Worm (Caenorhabditis elegans): ENCODE results near the gene ubc-9.

The ubc-9 gene

DNA sequence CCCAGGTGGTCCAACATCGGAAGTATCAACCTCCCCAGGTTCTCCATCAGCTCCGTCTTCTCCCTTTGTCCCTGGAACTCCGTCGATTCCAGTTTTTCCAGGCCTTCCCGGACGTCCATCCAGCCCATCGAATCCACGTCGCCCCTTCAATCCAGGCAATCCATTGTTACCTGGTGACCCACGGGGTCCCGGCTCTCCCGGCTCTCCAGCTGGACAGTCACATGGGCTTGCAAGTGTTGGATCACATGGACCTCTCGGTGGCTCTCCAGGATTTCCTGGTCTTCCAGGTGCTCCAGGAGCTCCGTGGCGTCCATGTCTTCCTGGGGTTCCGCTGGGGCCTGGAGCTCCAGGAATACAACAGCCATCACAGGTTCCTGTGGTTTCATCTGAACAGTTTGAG lies 42.2 kb upstream of the ubc-9 start:
- TF ChIP-seq ztf-18 (tag; optimal IDR thresholded peaks at IDR 0.05) (no peak), zfh-2 (GFP tag; conservative IDR thresholded peaks at IDR 0.05) (peak; percentile 91)

- TF ChIP-seq lag-1 (GFP tag; IDR thresholded peaks at IDR 0.05) (no peak), ceh-91 (GFP tag; IDR thresholded peaks at IDR 0.05) (no peak)
Observed at ce11 chrIV:4609568-4609967, 41.3 kb upstream of the ubc-9 start, which contains the start of gene col-110. Gene col-110 (minus strand): TSS chrIV:4609668.

- no peak for TF ChIP-seq ama-1 (optimal IDR thresholded peaks at IDR 0.05)
- TF ChIP-seq ama-1 (GFP tag; optimal IDR thresholded peaks at IDR 0.05), result no peak
- TF ChIP-seq B0019.2 (GFP tag; conservative IDR thresholded peaks at IDR 0.05), result no peak
- no peak for TF ChIP-seq snpc-1.1 (tag; optimal IDR thresholded peaks at IDR 0.05; ENCODE audit: insufficient read depth)
- no peak for TF ChIP-seq zfh-2 (GFP tag; conservative IDR thresholded peaks at IDR 0.05)
- no peak for TF ChIP-seq B0035.1 (tag; optimal IDR thresholded peaks at IDR 0.05)
- no peak for TF ChIP-seq Y95B8A.8 (GFP tag; IDR thresholded peaks at IDR 0.05)
- no peak for TF ChIP-seq dpff-1 (tag; optimal IDR thresholded peaks at IDR 0.05)
- no peak for TF ChIP-seq F23B12.7 (tag; optimal IDR thresholded peaks at IDR 0.05; ENCODE audit: insufficient read depth)
- no peak for TF ChIP-seq F22D6.2 (tag; optimal IDR thresholded peaks at IDR 0.05)
- TF ChIP-seq lin-40 (tag; optimal IDR thresholded peaks at IDR 0.05), result no peak
- no peak for TF ChIP-seq nfya-2 (GFP tag; IDR thresholded peaks at IDR 0.05)
- no peak for TF ChIP-seq akir-1 (GFP tag; optimal IDR thresholded peaks at IDR 0.05)
- TF ChIP-seq hsf-1 (GFP tag; IDR thresholded peaks at IDR 0.05), result no peak
- no peak for TF ChIP-seq xnd-1 (tag; optimal IDR thresholded peaks at IDR 0.05)
- TF ChIP-seq hlh-26 (GFP tag; conservative IDR thresholded peaks at IDR 0.05), result no peak
- no peak for TF ChIP-seq lin-35 (GFP tag; optimal IDR thresholded peaks at IDR 0.05)
Observed at ce11 chrIV:4611740-4612139, 39.1 kb upstream of the ubc-9 start.

ce11 chrIV:4612597-4612996 lies 38.2 kb upstream of the ubc-9 start:
- TF ChIP-seq gei-17 (GFP tag; optimal IDR thresholded peaks at IDR 0.05) (no peak), zim-3 (tag; optimal IDR thresholded peaks at IDR 0.05) (no peak)

DNA sequence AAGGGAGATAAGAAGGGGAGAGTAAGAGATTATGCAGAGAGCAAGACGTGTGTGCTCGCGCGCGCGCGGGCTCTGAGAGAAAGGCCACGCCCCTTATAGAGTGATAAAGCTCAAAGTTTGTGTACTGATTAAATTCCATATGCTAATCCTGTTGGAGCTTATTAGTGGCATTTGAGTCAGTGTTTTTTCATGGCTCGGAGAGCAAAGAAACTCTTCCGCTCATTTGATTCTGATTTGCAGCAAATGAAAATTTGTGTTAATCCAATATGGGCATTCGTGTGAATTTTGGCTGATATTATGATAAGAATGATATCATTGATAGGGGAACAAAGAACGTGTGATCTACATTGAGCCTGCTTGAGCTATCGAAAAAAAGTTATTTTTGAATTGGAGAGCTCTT lies 37.3 kb upstream of the ubc-9 start:
- TF ChIP-seq attf-5 (GFP tag; optimal IDR thresholded peaks at IDR 0.05) (no peak), pbrm-1 (GFP tag; IDR thresholded peaks at IDR 0.05) (no peak), F39B2.1 (GFP tag; IDR thresholded peaks at IDR 0.05) (no peak), snpc-4 (GFP tag; optimal IDR thresholded peaks at IDR 0.05) (no peak), snpc-4 (tag; optimal IDR thresholded peaks at IDR 0.05) (no peak), ZK185.1 (tag; optimal IDR thresholded peaks at IDR 0.05; ENCODE audit: poor library complexity, severe bottlenecking) (no peak), sptf-2 (GFP tag; optimal IDR thresholded peaks at IDR 0.05) (no peak), hsf-1 (GFP tag; IDR thresholded peaks at IDR 0.05) (no peak), nfya-1 (tag; optimal IDR thresholded peaks at IDR 0.05; ENCODE audit: borderline replicate concordance, insufficient read depth) (no peak), mel-28 (tag; optimal IDR thresholded peaks at IDR 0.05; ENCODE audit: borderline replicate concordance) (no peak), lin-26 (GFP tag; IDR thresholded peaks at IDR 0.05) (no peak), nhr-27 (tag; optimal IDR thresholded peaks at IDR 0.05) (no peak), tbx-9 (tag; optimal IDR thresholded peaks at IDR 0.05; ENCODE audit: borderline replicate concordance) (no peak), T26A5.8 (tag; optimal IDR thresholded peaks at IDR 0.05) (no peak), chd-7 (tag; optimal IDR thresholded peaks at IDR 0.05) (no peak), ztf-22 (GFP tag; optimal IDR thresholded peaks at IDR 0.05) (no peak), Y53F4B.3 (GFP tag; IDR thresholded peaks at IDR 0.05) (no peak), die-1 (tag; optimal IDR thresholded peaks at IDR 0.05) (no peak), xnd-1 (tag; optimal IDR thresholded peaks at IDR 0.05) (no peak), F57C9.4 (tag; optimal IDR thresholded peaks at IDR 0.05) (no peak)

All from whole organism, young adult.